Worm (Caenorhabditis elegans): ENCODE results near the gene F21A3.3.
A peak's percentile ranks its signal among the peaks of the same experiment; 100 is the strongest.

Gene F21A3.3

DNA sequence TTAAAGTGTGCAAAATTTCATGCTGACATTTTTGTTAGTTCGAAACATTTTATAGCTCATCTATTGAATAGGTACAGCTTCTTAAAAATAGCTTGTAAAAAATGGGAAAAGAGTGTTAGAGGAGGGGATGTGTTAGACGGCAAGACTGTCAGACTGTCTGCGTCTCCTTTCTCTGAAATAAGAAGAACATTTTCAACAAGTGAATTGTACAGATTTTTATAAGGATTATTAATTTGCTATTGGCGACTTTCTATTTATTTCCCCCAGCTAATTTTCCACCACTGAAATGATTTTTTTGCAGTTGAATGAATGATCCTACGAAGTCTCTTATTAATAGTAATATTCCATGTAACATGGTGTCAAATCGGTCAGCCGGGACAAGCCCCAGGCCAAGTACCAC lies 19.1 kb upstream of the F21A3.3 start, which contains the start of gene C06B8.7:
C06B8.7 (plus strand) TSS at position 301 of the 400 bp plus-strand sequence.
- TF ChIP-seq him-1 (tag; optimal IDR thresholded peaks at IDR 0.05), result no peak

DNA sequence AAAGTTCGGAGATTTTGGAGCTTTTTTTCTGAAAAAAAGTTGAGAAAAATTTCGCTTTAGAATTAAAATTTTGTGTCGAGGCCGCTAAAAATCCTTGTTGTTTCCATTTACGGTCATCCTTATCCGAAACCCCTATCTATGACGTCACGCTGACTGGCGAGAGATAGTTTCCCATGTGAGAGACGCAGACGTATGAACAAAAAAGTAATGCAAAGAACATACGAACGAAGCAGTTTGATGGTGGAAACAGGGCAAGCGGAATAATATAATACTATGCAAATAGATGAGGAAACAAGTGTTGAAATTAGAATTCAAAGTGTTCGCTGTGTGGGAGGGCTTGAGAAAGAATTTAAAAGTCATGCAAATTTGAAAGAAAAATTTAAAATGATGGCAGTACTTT lies 18.4 kb upstream of the F21A3.3 start:
- TF ChIP-seq him-1 (tag; optimal IDR thresholded peaks at IDR 0.05) (no peak), dao-5 (tag; optimal IDR thresholded peaks at IDR 0.05) (no peak), W03F9.2 (tag; optimal IDR thresholded peaks at IDR 0.05) (no peak)

DNA sequence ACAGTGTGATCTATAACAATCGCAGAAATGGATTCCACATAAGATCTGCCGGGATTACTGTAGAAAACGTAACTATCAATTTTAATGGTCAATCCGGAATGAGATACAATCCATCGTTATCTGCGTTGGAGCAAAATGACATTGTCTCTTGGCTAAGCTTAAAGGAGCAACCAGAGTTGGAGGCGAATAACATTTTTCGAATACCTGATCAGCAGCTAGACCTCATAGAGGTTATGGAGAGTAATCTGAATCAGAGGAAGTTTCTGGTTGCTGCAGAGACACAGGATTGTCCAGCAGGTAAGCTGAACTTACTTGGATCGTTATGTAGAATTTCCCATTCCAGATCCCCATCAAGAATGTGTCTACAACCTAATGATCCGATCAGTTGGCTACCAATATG lies 13.9 kb upstream of the F21A3.3 start:
- TF ChIP-seq W03F9.2 (tag; optimal IDR thresholded peaks at IDR 0.05) (no peak), dao-5 (tag; optimal IDR thresholded peaks at IDR 0.05) (no peak), him-1 (tag; optimal IDR thresholded peaks at IDR 0.05) (no peak)

DNA sequence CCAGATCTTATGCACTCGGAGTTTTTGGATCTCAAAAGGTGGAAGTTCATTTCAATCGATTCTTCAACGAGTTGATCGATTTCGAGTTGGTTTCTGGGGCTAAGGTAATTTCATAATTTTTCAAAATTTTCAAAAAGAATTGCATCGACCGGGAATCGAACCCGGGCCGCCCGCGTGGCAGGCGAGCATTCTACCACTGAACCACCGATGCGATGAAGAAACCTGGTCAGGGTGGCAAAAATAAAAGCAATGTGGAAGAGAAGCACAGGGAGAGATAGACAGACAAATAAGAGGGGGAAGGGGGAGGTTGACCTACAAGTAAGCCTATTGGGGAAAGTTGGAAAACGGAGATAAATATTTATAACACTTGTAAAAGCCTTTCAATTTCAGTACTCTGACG lies 12.4 kb upstream of the F21A3.3 start:
- no peak for TF ChIP-seq W03F9.2 (tag; optimal IDR thresholded peaks at IDR 0.05)
- peak; percentile 5 for TF ChIP-seq dao-5 (tag; optimal IDR thresholded peaks at IDR 0.05)
- TF ChIP-seq him-1 (tag; optimal IDR thresholded peaks at IDR 0.05), result no peak

DNA sequence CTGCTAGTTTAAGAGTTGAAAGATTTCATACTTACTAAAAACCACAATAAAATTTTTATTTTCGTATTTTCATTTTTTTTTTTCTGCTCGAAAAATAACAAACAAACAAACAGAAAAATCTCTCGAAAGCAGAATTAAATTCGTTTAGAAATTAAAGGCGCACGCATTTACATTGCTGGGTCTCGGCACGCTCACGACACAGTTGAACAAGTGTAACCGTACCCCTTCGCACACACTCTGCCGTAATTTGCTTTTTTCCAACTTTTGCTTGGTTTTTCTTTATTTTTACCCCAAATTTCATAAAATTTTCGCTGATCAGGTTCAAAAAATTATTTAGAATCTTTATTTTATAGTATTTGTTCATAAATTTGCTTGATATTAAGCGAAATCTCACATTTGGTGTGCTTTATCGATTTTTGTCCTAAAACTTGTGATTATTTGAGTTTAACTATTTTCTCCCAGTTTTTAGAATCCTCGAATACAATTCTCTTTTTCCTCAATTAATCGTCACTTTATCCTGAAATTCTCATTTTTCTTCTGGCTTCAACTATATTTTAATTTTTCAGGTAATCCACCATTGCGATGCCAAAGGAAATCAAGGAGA lies 5.8 kb upstream of the F21A3.3 start, which contains the start of gene rpl-38:
rpl-38 (plus strand) TSS at position 554 of the 604 bp plus-strand sequence.
- TF ChIP-seq dao-5 (tag; optimal IDR thresholded peaks at IDR 0.05) (no peak), him-1 (tag; optimal IDR thresholded peaks at IDR 0.05) (peak; percentile 55)

DNA sequence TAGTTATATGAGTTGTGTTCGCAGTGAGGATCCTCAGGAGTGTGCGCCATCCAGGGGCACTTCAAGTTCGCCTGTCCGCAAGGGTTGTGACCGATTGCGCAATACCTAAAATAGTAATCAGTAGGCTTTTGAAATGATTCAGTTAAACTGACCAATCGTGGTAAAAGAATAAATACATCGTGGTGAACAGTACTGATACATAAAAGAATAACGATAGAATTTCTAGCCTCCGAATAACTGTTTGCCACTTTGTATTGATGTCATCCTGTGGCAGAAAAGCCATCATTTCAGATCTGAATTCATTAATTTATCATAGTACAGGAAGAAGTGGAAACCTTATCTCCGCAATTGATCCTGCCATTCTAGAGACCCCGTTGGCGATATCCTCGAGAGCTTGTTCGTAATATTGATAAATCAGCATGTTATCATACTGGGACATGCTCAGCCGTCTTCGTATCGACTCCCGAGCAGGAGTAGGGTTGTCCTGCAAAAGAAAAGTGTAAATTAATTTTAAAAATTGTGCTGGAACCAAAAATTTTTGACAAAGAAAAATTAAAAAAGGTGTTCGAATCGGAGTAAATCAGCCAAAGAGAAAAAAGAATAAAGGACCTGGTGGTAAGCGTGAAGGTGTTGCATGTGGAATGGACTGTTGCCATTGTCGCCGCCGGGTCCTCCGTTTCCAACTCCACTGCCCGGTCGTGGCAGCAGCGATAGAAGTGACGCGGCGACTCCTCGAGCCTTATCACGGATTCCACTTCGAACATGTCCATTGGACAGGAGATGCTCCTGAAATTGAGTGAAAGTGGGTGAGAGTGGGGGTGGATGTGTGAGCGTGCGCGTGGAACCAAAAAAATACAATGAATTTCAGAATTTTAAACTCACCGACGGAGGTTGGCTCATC lies 4.4 kb upstream of the F21A3.3 start:
- TF ChIP-seq him-1 (tag; optimal IDR thresholded peaks at IDR 0.05) (no peak), W03F9.2 (tag; optimal IDR thresholded peaks at IDR 0.05) (no peak), dao-5 (tag; optimal IDR thresholded peaks at IDR 0.05) (no peak)

DNA sequence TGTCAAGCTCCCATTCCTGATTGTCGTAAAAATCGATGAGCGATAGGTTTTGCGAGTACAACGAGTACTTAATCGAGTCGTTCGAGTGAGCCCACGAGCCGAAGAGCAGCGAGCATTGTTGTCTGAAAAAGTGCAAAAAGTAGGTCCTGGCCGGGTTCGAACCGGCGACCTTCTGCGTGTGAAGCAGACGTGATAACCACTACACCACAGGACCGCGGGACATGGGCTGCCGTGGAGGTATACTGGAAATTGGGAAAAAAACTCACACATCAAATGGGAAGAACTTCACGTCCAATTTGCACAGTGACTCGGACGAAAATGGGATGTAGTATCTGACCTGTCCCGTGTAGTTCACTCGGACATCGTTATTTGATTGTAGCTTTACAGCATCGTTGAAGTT lies 2.1 kb upstream of the F21A3.3 start:
- no peak for TF ChIP-seq W03F9.2 (tag; optimal IDR thresholded peaks at IDR 0.05)
- TF ChIP-seq dao-5 (tag; optimal IDR thresholded peaks at IDR 0.05), result no peak
- TF ChIP-seq him-1 (tag; optimal IDR thresholded peaks at IDR 0.05), result no peak

DNA sequence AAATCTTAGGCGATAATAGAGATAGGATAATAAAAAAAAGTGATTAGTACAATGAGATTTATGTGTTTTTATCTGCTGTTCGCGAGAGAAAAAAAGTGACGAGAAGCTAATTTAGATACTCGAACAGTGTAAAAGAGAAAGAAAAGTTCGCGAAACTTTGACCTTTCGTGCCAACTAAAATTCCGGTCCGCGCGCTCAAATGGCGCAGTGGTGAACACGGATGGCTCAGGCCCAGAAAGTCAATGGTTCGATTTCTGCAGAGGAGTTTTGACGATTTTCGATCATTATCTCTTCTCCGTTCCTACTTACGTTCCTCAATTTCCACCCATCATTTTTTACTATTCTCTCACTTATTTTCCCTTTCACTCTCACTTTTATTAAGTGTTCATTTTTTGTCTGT lies 1.0 kb upstream of the F21A3.3 start:
- TF ChIP-seq W03F9.2 (tag; optimal IDR thresholded peaks at IDR 0.05) (no peak), dao-5 (tag; optimal IDR thresholded peaks at IDR 0.05) (no peak), him-1 (tag; optimal IDR thresholded peaks at IDR 0.05) (no peak)

DNA sequence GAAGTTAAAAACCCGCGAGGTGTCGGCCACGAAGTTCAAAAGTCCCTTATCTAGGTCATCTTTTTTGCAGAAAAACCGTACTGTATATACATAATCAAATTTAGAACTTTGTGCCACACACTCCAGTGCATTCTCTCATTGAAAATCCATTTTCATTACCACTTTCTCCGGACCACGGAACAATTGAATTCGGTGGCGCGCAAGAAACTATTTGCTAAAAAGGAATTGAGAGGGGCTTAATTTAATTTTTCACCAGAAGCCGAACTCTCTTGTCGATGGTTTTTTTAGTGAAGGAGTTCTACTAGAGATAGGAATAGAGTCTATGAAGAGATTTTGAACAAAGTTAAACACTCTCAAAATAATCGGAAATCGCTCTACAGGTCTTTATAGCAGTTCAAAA lies 2.3 kb downstream of the F21A3.3 start:
- no peak for TF ChIP-seq W03F9.2 (tag; optimal IDR thresholded peaks at IDR 0.05)
- no peak for TF ChIP-seq him-1 (tag; optimal IDR thresholded peaks at IDR 0.05)
- no peak for TF ChIP-seq dao-5 (tag; optimal IDR thresholded peaks at IDR 0.05)

DNA sequence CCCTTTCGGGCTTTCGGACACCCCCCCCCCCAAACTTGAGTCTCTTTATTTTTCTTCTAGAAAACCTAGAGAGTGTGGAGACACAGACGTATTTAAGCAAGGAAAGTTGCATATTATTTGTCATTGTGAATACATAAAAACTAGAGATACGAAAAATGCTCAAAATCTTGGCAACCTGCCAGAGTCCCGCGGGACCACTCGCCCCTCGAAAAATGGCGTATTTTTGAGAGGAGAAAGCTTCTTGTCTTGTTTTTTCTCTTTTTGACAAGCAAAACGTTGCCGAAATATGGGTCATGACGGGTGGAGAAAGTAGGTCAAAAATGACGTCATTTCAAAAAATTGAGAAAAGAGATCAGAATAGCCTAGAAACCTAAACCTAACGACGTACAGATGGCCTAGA lies 2.9 kb downstream of the F21A3.3 start:
- no peak for TF ChIP-seq W03F9.2 (tag; optimal IDR thresholded peaks at IDR 0.05)
- no peak for TF ChIP-seq dao-5 (tag; optimal IDR thresholded peaks at IDR 0.05)
- TF ChIP-seq him-1 (tag; optimal IDR thresholded peaks at IDR 0.05), result no peak

DNA sequence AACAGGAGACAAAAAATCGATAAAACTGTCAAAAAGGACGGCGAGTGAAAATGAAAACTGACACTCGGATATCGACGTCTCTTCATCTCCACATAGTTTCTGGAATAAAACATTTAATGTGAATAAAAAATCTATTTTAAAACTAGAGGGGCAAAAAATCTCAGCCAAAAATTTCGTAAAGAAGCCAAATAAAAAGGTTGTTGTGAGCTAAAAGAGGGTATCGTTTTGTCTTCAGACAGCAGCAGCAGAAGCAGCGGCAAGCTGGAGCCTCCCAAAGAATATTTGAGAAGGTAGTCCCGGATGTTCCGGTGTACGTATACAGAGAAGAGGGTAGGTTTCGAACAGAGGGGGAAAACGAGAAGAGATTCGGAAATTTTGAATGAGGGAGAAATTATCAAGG lies 4.4 kb downstream of the F21A3.3 start, which contains the start of gene lgc-31:
lgc-31 (minus strand) TSS at position 101 of the 400 bp plus-strand sequence.
- TF ChIP-seq dao-5 (tag; optimal IDR thresholded peaks at IDR 0.05), result no peak
- no peak for TF ChIP-seq him-1 (tag; optimal IDR thresholded peaks at IDR 0.05)
- TF ChIP-seq W03F9.2 (tag; optimal IDR thresholded peaks at IDR 0.05), result no peak

DNA sequence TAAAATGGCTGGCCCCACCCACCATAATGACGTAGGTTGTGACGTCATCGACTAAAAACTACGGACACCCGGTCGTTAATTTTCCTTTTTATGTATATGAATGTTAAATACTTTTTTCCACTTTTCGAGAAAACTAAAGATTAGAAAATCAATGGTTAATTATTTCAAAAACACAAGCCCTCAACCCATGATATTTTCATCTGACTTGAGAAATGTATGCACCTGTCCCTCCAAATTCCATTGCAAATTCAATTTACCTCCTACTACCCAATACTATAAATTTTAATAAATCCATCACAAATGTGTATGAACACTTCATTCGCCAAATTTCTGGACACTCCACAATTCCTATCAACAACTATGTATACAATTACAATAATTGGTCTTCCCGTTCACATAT lies 11.6 kb downstream of the F21A3.3 start, which contains the start of gene srh-276:
srh-276 (plus strand) TSS at position 301 of the 400 bp plus-strand sequence.
- TF ChIP-seq dao-5 (tag; optimal IDR thresholded peaks at IDR 0.05) (no peak), W03F9.2 (tag; optimal IDR thresholded peaks at IDR 0.05) (no peak), him-1 (tag; optimal IDR thresholded peaks at IDR 0.05) (no peak)

DNA sequence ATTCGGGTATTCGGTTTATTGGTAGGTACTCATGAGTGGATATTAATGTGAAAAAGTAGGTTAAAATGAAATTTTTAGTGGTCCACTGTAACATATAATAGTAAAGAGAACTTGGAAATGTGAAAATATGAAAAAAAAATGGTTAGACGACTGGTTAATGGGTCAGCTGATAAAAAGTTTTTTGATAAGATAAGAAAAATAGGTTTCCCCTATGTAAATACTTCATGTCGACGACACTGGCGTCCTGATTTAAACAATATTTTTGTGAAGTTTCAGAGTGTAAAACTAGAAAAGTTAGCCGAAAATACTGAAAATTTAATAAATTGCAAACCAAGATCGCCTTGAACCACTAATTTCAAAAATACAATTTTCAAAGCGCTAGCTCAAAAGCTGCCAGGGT lies 15.6 kb downstream of the F21A3.3 start, which contains the start of gene F21A3.11:
F21A3.11 (minus strand) TSS at position 117 of the 400 bp plus-strand sequence.
- TF ChIP-seq W03F9.2 (tag; optimal IDR thresholded peaks at IDR 0.05) (no peak), dao-5 (tag; optimal IDR thresholded peaks at IDR 0.05) (no peak), him-1 (tag; optimal IDR thresholded peaks at IDR 0.05) (no peak)

DNA sequence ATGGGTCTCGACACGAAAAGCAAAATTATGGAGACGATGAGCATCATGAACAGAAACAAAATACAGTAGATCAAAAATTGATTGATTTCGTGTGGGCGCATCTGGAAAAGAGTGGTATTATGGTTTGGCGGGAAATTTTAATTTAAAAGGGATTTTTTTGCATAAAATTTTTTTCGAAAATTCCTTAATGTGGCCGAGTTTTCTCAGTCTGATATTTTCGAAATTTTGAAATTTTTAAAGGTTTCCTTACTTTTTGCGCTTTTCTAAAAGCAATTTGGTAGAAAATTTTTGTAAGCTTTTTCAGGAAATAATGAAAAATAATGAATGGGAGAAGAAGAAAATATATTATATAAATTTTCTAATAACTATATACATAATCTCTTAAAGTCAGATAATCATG lies 16.4 kb downstream of the F21A3.3 start, which contains the start of gene F21A3.2:
F21A3.2 (minus strand) TSS at position 101 of the 400 bp plus-strand sequence.
- TF ChIP-seq him-1 (tag; optimal IDR thresholded peaks at IDR 0.05) (no peak), dao-5 (tag; optimal IDR thresholded peaks at IDR 0.05) (no peak), W03F9.2 (tag; optimal IDR thresholded peaks at IDR 0.05) (no peak)
